Worm (Caenorhabditis elegans) whole organism, mixed stage, embryonic: ENCODE data around the gene F57E7.2.
"Not testable (repeated sequence)": the region's sequence is repeated elsewhere in the genome, so short reads cannot be mapped to it uniquely, and the experiment has no call there.

Experiments
- M03D4.4 ChIP-seq: sonication (generic microtip); optimal IDR thresholded peaks from 2 replicates; lab custom pipeline; 2017; ENCODE audit warnings: mild to moderate bottlenecking, missing genetic modification characterization, missing compliant biosample characterization
- ceh-39 ChIP-seq: fragments of 150-350 bp; optimal IDR thresholded peaks from 2 replicates; lab custom pipeline; 2014; ENCODE audit warnings: missing biosample characterization, missing genetic modification characterization
- ces-1 ChIP-seq: fragments of 150-350 bp; optimal IDR thresholded peaks from 2 replicates; lab custom pipeline; 2014; ENCODE audit warnings: missing biosample characterization, missing genetic modification reagents, missing genetic modification characterization
- elt-3 ChIP-seq: fragments of 150-350 bp; optimal IDR thresholded peaks from 2 replicates; lab custom pipeline; 2014; ENCODE audit warnings: missing biosample characterization, missing genetic modification characterization
- lin-13 ChIP-seq: fragments of 150-350 bp; optimal IDR thresholded peaks from 2 replicates; lab custom pipeline; 2014; ENCODE audit warnings: missing biosample characterization, missing genetic modification characterization
- lin-32 ChIP-seq: fragments of 200-800 bp; sonication (Bioruptor generic); optimal IDR thresholded peaks from 2 replicates; lab custom pipeline; 2018; ENCODE audit warnings: mild to moderate bottlenecking, missing genetic modification characterization, missing compliant biosample characterization
- lsy-2 ChIP-seq: fragments of 150-350 bp; optimal IDR thresholded peaks from 2 replicates; lab custom pipeline; 2014; ENCODE audit warnings: missing biosample characterization, missing genetic modification characterization
- nhr-12 ChIP-seq: fragments of 150-350 bp; optimal IDR thresholded peaks from 2 replicates; lab custom pipeline; 2014; ENCODE audit warnings: missing biosample characterization, missing genetic modification characterization
- nhr-2 ChIP-seq: fragments of 150-350 bp; optimal IDR thresholded peaks from 2 replicates; lab custom pipeline; 2014; ENCODE audit warnings: missing biosample characterization, missing genetic modification characterization
- pha-4 ChIP-seq: fragments of 150-350 bp; optimal IDR thresholded peaks from 2 replicates; lab custom pipeline; 2018; ENCODE audit warnings: missing biosample characterization, missing genetic modification reagents, missing genetic modification characterization
- snpc-4 ChIP-seq: fragments of 150-350 bp; optimal IDR thresholded peaks from 2 replicates; lab custom pipeline; 2014; ENCODE audit warnings: missing biosample characterization, missing genetic modification characterization
- sptf-1 ChIP-seq: sonication (generic microtip); optimal IDR thresholded peaks from 2 replicates; lab custom pipeline; 2017; ENCODE audit warnings: mild to moderate bottlenecking, missing genetic modification characterization, moderate library complexity, missing compliant biosample characterization
- unc-62 ChIP-seq: fragments of 150-350 bp; optimal IDR thresholded peaks from 2 replicates; lab custom pipeline; 2014; ENCODE audit warnings: missing biosample characterization, missing genetic modification reagents, missing genetic modification characterization

ce11 chrV:16515140-16515539 is 32.2 kb upstream of the F57E7.2 start, which contains the start of gene F36D3.5:
- not testable (repeated sequence) for TF ChIP-seq unc-62 (GFP tag; lab: Kevin White, UChicago); lsy-2; nhr-2 (tag; lab: Kevin White, UChicago); nhr-12 (tag; lab: Kevin White, UChicago); lin-13 (tag; lab: Kevin White, UChicago); M03D4.4 (tag; lab: Kevin White, UChicago); pha-4 (tag; lab: Kevin White, UChicago); snpc-4 (tag; lab: Kevin White, UChicago); ces-1 (GFP tag; lab: Kevin White, UChicago); elt-3; sptf-1 (tag; lab: Kevin White, UChicago); ceh-39; lin-32 (GFP tag; lab: Kevin White, UChicago)
